Worm (Caenorhabditis elegans): ENCODE results near the gene tat-3.

tat-3 gene

DNA sequence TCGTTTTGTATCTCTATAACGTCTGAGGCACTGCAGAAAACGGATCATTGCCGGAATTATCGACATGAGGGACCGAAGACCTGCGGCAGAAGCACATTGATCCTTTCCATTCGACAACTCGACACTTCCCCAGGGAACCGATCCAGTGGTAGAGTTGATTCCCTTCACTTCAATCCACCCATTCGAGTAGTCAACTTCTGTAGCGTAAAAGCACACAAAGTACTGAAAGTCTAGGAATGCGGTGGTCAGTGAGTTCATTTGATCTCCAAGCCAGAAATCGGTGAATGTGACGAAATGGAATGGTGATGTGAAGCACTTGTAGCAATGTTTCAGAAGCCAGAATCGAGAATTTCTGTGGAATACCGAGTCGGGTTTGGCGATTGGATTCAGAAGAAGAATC, 26.0 kb downstream of the tat-3 start:
- TF ChIP-seq unc-62 (GFP tag; optimal IDR thresholded peaks at IDR 0.05), result no peak

DNA sequence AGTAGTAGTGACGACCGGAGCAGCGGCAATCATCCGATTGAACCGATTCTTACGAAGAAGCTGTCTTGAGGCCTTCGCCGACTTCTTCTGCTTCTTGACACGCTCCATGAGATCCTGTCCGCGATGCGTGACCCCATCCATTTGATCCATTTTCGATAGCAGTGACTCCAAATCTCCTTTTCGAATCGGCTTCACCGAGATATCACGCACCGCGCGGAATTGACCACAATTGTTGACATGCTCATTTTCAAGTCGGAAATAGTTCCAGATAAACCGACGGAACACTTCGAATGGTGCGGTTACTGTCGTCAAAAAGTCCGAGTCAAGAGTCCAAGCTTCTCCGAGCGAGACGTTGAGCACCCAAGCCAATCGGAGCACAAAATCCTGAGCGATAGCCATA, 26.7 kb downstream of the tat-3 start:
- TF ChIP-seq unc-62 (GFP tag; optimal IDR thresholded peaks at IDR 0.05), result no peak

DNA sequence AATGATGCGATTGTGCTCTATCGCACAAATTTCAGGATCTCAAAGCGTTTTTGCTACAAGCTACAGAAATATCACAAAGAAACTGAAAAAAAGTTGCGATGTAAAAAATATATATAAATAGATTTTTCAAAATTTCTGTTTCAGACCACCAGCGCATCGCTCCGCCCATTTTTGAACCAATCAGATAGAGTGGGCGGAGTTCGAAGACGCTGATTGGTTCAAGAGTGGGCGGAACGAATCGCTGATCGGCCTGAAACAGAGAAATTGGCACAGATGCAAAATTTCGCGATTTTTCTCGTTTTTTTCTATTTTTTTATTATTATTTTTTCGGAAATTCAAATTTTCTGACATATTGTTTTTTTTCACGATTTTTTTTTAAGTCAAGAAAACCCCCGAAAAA, 27.7 kb downstream of the tat-3 start:
- TF ChIP-seq unc-62 (GFP tag; optimal IDR thresholded peaks at IDR 0.05), result no peak

DNA sequence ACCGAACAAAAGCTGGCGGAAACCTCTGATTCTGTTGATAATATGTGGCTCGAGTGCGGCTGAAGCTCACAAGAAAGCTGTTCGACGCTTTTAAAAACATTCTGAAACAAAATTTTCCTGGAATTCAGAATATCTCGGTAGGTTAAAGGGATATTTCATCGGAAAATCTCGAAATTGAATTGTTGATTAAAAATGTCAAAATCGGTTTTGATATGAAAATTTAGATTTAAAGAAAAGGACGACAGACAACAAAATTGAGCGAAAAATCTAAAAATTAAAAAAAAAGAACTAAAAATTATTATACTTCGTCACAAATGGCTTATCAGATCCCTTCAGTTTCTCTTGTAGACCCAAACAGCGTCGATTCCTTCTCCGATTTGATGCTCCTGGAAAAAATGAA, 30.0 kb downstream of the tat-3 start, which contains the start of gene Y39A1A.20:
Gene Y39A1A.20, minus strand, starts transcription at position 101 of the 400 bp plus-strand sequence.
- TF ChIP-seq unc-62 (GFP tag; optimal IDR thresholded peaks at IDR 0.05), result no peak

DNA sequence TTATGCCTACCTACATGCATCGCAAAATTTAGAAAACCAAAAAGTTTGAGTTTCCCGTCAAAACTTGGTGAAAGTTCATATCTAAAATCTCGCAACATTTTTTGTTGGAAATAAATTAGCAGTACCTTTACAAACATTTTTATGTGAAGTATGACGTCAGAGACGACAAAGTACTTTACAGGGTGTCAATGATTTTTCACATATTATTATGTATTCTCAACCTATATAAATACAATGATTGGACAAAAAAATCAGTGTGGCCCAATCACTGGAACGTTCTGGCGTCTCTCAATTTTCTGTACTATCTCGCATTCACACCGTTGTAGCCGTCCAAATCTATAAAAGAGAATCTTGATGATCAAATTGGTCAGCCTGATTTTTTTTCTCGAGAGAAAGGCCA, 36.2 kb downstream of the tat-3 start, which contains the start of the genes Y39A1A.18 and fmo-3:
Gene Y39A1A.18, minus strand, starts transcription at position 192 of the 400 bp plus-strand sequence.
Gene fmo-3, plus strand, starts transcription at position 388 of the 400 bp plus-strand sequence.
- no peak for TF ChIP-seq unc-62 (GFP tag; optimal IDR thresholded peaks at IDR 0.05)

DNA sequence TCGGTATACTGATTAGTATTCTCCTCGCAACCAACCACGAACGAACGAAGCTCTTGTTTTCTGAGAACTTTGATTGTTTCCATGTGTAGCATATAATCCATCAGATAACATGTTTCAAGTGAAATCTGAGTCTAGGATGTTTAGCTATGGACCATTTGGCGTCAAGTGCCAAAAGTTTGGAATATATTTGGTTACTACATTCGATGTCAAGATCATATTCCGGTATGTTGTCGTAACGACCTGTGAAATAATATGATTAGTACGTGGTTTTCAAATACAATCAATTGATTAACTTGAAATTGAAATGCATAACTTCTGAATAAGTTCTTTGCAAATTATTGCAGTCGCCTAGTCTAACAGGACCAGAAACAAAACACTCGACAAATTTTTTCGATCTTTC, 39.5 kb downstream of the tat-3 start, which contains the start of gene Y39A1A.17:
Gene Y39A1A.17, minus strand, starts transcription at position 101 of the 400 bp plus-strand sequence.
- no peak for TF ChIP-seq unc-62 (GFP tag; optimal IDR thresholded peaks at IDR 0.05)

DNA sequence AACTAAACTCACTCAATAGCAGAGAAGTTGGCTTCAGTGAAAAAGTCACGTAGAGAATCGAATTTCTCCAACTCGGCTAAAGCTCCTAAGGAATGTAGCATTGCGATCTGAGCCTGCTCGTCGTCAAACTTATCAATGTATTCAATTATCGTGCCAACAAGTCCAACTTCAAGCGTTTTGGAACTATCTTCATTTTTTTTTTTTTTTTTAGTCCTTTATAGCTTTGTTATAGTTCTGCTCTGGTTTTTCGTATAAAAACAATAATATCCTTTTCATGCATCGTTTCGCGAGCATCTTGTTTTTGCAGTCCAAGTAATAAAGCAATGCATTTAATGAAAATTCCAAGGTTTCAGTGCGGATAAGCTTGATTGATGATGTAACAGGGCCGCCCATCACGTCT, 41.4 kb downstream of the tat-3 start, which contains the start of gene Y39A1A.31:
Gene Y39A1A.31, minus strand, starts transcription at position 101 of the 400 bp plus-strand sequence.
- no peak for TF ChIP-seq unc-62 (GFP tag; optimal IDR thresholded peaks at IDR 0.05)

DNA sequence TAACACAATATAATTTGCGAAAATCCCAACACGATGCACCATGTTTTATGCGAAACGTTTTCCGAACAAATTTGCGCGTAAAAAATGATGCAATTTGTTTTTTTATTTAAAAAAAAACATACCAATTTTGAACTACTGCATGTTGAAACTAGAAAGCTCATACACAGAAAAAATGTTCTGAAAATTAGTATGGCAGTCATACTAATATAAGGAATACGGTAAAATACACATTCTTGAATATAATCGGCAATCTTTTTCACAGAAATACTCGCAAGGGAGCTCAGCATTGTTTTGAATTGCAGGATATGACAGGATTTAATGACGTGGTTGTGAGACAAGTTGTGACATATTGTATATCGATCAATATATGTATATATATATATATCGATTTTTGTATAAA, 51.5 kb downstream of the tat-3 start, which contains the start of gene Y39A1A.16:
Gene Y39A1A.16, plus strand, starts transcription at position 301 of the 400 bp plus-strand sequence.
- TF ChIP-seq unc-62 (GFP tag; optimal IDR thresholded peaks at IDR 0.05), result no peak

Data from whole organism, dauer.